Fruit fly (Drosophila melanogaster): Measurements from ENCODE around the gene CRAT.

- TF ChIP-seq Hr38 (GFP tag; optimal IDR thresholded peaks at IDR 0.05) (no peak), svp (GFP tag) (no peak), Gug (GFP tag; IDR thresholded peaks at IDR 0.05) (no peak), Eip78C (GFP tag) (no peak), CG4318 (GFP tag; optimal IDR thresholded peaks at IDR 0.05) (no peak), Smox (GFP tag; optimal IDR thresholded peaks at IDR 0.05) (no peak), dac (GFP tag; optimal IDR thresholded peaks at IDR 0.05) (no peak)
Observed at dm6 chr3R:6341668-6342067, 34.2 kb downstream of the CRAT start, which contains the start of gene CG17917.

Measured in whole organism, prepupa.